Worm (Caenorhabditis elegans): ENCODE measurements around the gene srw-83.

- no peak for TF ChIP-seq Y79H2A.3 (GFP tag; conservative IDR thresholded peaks at IDR 0.05)
- TF ChIP-seq sdz-38 (tag; optimal IDR thresholded peaks at IDR 0.05) = no peak
These were observed 43.8 kb upstream of the srw-83 start, which contains the start of gene nhr-288 for ce11 chrV:18382590-18382989.
